In genomic region chr3L:680258-680657, dm6 we compare ENCODE assay signal across 5 fruit fly cellular contexts.
TF ChIP-seq lines count a peak whose summit lies in the region.

Gene CG17129 (minus strand): TSS chr3L:680326.

- TF ChIP-seq CTCF in whole organism, embryonic (GFP tag; optimal IDR thresholded peaks at IDR 0.05; lab: Kevin White, UChicago): peak; percentile 12

TF ChIP-seq in whole organism, adult, 20 proteins besides CTCF, POLR2A, EP300 and RAD21 (continues in another document):
- peak; percentile 35 for TF ChIP-seq CG5204 (GFP tag; optimal IDR thresholded peaks at IDR 0.05; lab: Kevin White, UChicago)
- peak; percentile 39 for TF ChIP-seq CG1620 (GFP tag; optimal IDR thresholded peaks at IDR 0.05; lab: Kevin White, UChicago)
- no peak for TF ChIP-seq tj (GFP tag; optimal IDR thresholded peaks at IDR 0.05; lab: Kevin White, UChicago)
- no peak for TF ChIP-seq cic (GFP tag; optimal IDR thresholded peaks at IDR 0.05; lab: Kevin White, UChicago)
- TF ChIP-seq kay (GFP tag; lab: Kevin White, UChicago; ENCODE audit: borderline replicate concordance): no peak
- no peak for TF ChIP-seq Clk (GFP tag; optimal IDR thresholded peaks at IDR 0.05; lab: Kevin White, UChicago)
- peak; percentile 19 for TF ChIP-seq CG12768 (GFP tag; optimal IDR thresholded peaks at IDR 0.05; lab: Kevin White, UChicago)
- TF ChIP-seq bab1 (GFP tag; optimal IDR thresholded peaks at IDR 0.05; lab: Kevin White, UChicago): peak; percentile 48
- TF ChIP-seq CG7101 (tag; optimal IDR thresholded peaks at IDR 0.05; lab: Kevin White, UChicago): peak; percentile 42
- TF ChIP-seq cnc (optimal IDR thresholded peaks at IDR 0.05; lab: Kevin White, UChicago): no peak
- no peak for TF ChIP-seq CG33017 (tag; optimal IDR thresholded peaks at IDR 0.05; lab: Kevin White, UChicago)
- TF ChIP-seq CG11617 (GFP tag; optimal IDR thresholded peaks at IDR 0.05; lab: Kevin White, UChicago): peak; percentile 15
- TF ChIP-seq Hr96 (GFP tag; optimal IDR thresholded peaks at IDR 0.05; lab: Kevin White, UChicago): peak; percentile 75
- peak; percentile 14 for TF ChIP-seq Mnt (GFP tag; optimal IDR thresholded peaks at IDR 0.05; lab: Kevin White, UChicago)
- peak; percentile 63 for TF ChIP-seq CG14711 (tag; optimal IDR thresholded peaks at IDR 0.05; lab: Kevin White, UChicago)
- peak; percentile 43 for TF ChIP-seq pad (GFP tag; optimal IDR thresholded peaks at IDR 0.05; lab: Kevin White, UChicago)
- peak; percentile 10 for TF ChIP-seq Crg-1 (GFP tag; optimal IDR thresholded peaks at IDR 0.05; lab: Kevin White, UChicago)
- peak; percentile 12 for TF ChIP-seq CG7045 (GFP tag; optimal IDR thresholded peaks at IDR 0.05; lab: Kevin White, UChicago)

TF ChIP-seq in whole organism, embryonic, 481 proteins besides CTCF, POLR2A, EP300 and RAD21 (continues in another document):
- TF ChIP-seq CkIIα-i1 (GFP tag; IDR thresholded peaks at IDR 0.05; lab: Robert Waterston, UW) (no peak), CG16863 (GFP tag; optimal IDR thresholded peaks at IDR 0.05; lab: Kevin White, UChicago) (peak; percentile 78), prd (optimal IDR thresholded peaks at IDR 0.05; lab: Kevin White, UChicago) (no peak), prd (GFP tag; IDR thresholded peaks at IDR 0.05; lab: Robert Waterston, UW) (peak; percentile 88), chn (GFP tag; optimal IDR thresholded peaks at IDR 0.05; lab: Kevin White, UChicago) (peak; percentile 73), CG43689 (GFP tag; IDR thresholded peaks at IDR 0.05; lab: Robert Waterston, UW) (no peak), B-H1 (GFP tag; IDR thresholded peaks at IDR 0.05; lab: Robert Waterston, UW) (peak; percentile 58; the same call in 2 of the 3 replicates), C15 (GFP tag; IDR thresholded peaks at IDR 0.05; lab: Robert Waterston, UW) (no peak), Hr78 (GFP tag; optimal IDR thresholded peaks at IDR 0.05; lab: Kevin White, UChicago) (no peak), CG6854 (GFP tag; optimal IDR thresholded peaks at IDR 0.05; lab: Kevin White, UChicago) (no peak), knrl (GFP tag; IDR thresholded peaks at IDR 0.05; lab: Robert Waterston, UW; ENCODE audit: partially characterized antibody) (peak; percentile 98), CG12219 (GFP tag; optimal IDR thresholded peaks at IDR 0.05; lab: Kevin White, UChicago) (peak; percentile 34), CG2199 (GFP tag; IDR thresholded peaks at IDR 0.05; lab: Robert Waterston, UW) (peak; percentile 15; the same call in 2 of the 3 replicates), hb (GFP tag; IDR thresholded peaks at IDR 0.05; lab: Robert Waterston, UW; ENCODE audit: partially characterized antibody) (peak; percentile 91), CG7357 (GFP tag; IDR thresholded peaks at IDR 0.05; lab: Robert Waterston, UW) (0 out of 3 replicates have a peak, but pooled peaks have one; percentile 41), Vsx1 (GFP tag; optimal IDR thresholded peaks at IDR 0.05; lab: Kevin White, UChicago) (no peak), MBD-R2 (GFP tag; IDR thresholded peaks at IDR 0.05; lab: Robert Waterston, UW) (peak; percentile 78), Poxn (GFP tag; IDR thresholded peaks at IDR 0.05; lab: Robert Waterston, UW) (no peak)

TF ChIP-seq in whole organism, prepupa, 60 proteins besides CTCF, POLR2A, EP300 and RAD21 (continues in another document):
- TF ChIP-seq CG10669 (GFP tag; optimal IDR thresholded peaks at IDR 0.05; lab: Kevin White, UChicago) (peak; percentile 1), CG1621 (tag; optimal IDR thresholded peaks at IDR 0.05; lab: Kevin White, UChicago) (no peak), CG9139 (GFP tag; optimal IDR thresholded peaks at IDR 0.05; lab: Kevin White, UChicago) (no peak), Sox14 (GFP tag; optimal IDR thresholded peaks at IDR 0.05; lab: Kevin White, UChicago) (peak; percentile 31), fd85E (GFP tag; optimal IDR thresholded peaks at IDR 0.05; lab: Kevin White, UChicago) (no peak), CG6276 (GFP tag; optimal IDR thresholded peaks at IDR 0.05; lab: Kevin White, UChicago) (peak; percentile 74), CG15336 (GFP tag; IDR thresholded peaks at IDR 0.05; lab: Robert Waterston, UW) (no peak), CG8632 (GFP tag; optimal IDR thresholded peaks at IDR 0.05; lab: Kevin White, UChicago) (no peak), topi (GFP tag; optimal IDR thresholded peaks at IDR 0.05; lab: Kevin White, UChicago) (peak; percentile 54), CG6854 (GFP tag; optimal IDR thresholded peaks at IDR 0.05; lab: Kevin White, UChicago) (no peak), OdsH (GFP tag; optimal IDR thresholded peaks at IDR 0.05; lab: Kevin White, UChicago) (peak; percentile 37), fd59A (GFP tag; optimal IDR thresholded peaks at IDR 0.05; lab: Kevin White, UChicago) (no peak), acj6 (GFP tag; optimal IDR thresholded peaks at IDR 0.05; lab: Kevin White, UChicago) (peak; percentile 42), fkh (GFP tag; optimal IDR thresholded peaks at IDR 0.05; lab: Kevin White, UChicago) (peak; percentile 78), Gug (GFP tag; IDR thresholded peaks at IDR 0.05; lab: Robert Waterston, UW) (no peak), net (GFP tag; optimal IDR thresholded peaks at IDR 0.05; lab: Kevin White, UChicago) (no peak), spab (GFP tag; optimal IDR thresholded peaks at IDR 0.05; lab: Kevin White, UChicago) (no peak), cyc (GFP tag; optimal IDR thresholded peaks at IDR 0.05; lab: Kevin White, UChicago) (peak; percentile 71), CG6792 (GFP tag; optimal IDR thresholded peaks at IDR 0.05; lab: Kevin White, UChicago) (no peak), Ets21C (GFP tag; optimal IDR thresholded peaks at IDR 0.05; lab: Kevin White, UChicago) (peak; percentile 53)

TF ChIP-seq in whole organism, pupa, 21 proteins besides CTCF, POLR2A, EP300 and RAD21:
- peak; percentile 36 for TF ChIP-seq CG8301 (tag; optimal IDR thresholded peaks at IDR 0.05; lab: Kevin White, UChicago)
- TF ChIP-seq Snoo (tag; optimal IDR thresholded peaks at IDR 0.05; lab: Kevin White, UChicago): no peak
- TF ChIP-seq CG34367 (tag; optimal IDR thresholded peaks at IDR 0.05; lab: Kevin White, UChicago): no peak
- peak; percentile 40; the same call in 1 of the 3 replicates for TF ChIP-seq fd96Ca (GFP tag; IDR thresholded peaks at IDR 0.05; lab: Robert Waterston, UW)
- TF ChIP-seq D1 (tag; optimal IDR thresholded peaks at IDR 0.05; lab: Kevin White, UChicago): no peak
- TF ChIP-seq EcR (GFP tag; optimal IDR thresholded peaks at IDR 0.05; lab: Kevin White, UChicago): no peak
- no peak; the same call in 2 of the 3 replicates for TF ChIP-seq CG4496 (GFP tag; IDR thresholded peaks at IDR 0.05; lab: Robert Waterston, UW)
- TF ChIP-seq rn (GFP tag; IDR thresholded peaks at IDR 0.05; lab: Robert Waterston, UW): peak; percentile 34; the same call in 1 of the 2 replicates
- peak; percentile 6 for TF ChIP-seq CG14655 (GFP tag; optimal IDR thresholded peaks at IDR 0.05; lab: Kevin White, UChicago)
- peak; percentile 3 for TF ChIP-seq CG8159 (tag; optimal IDR thresholded peaks at IDR 0.05; lab: Kevin White, UChicago)
- TF ChIP-seq Ets98B (GFP tag; IDR thresholded peaks at IDR 0.05; lab: Robert Waterston, UW): peak; percentile 40; the same call in 1 of the 2 replicates
- no peak for TF ChIP-seq gl (tag; optimal IDR thresholded peaks at IDR 0.05; lab: Kevin White, UChicago)
- no peak for TF ChIP-seq CG17806 (tag; optimal IDR thresholded peaks at IDR 0.05; lab: Kevin White, UChicago)
- no peak for TF ChIP-seq CG12605 (GFP tag; IDR thresholded peaks at IDR 0.05; lab: Robert Waterston, UW)
- TF ChIP-seq CG15710 (tag; optimal IDR thresholded peaks at IDR 0.05; lab: Kevin White, UChicago): no peak
- peak; percentile 7 for TF ChIP-seq Pif1A (GFP tag; optimal IDR thresholded peaks at IDR 0.05; lab: Kevin White, UChicago)
- no peak for TF ChIP-seq CG13204 (GFP tag; optimal IDR thresholded peaks at IDR 0.05; lab: Kevin White, UChicago)
- peak; percentile 32; the same call in 1 of the 2 replicates for TF ChIP-seq CG32121 (GFP tag; IDR thresholded peaks at IDR 0.05; lab: Robert Waterston, UW)

TF ChIP-seq in whole organism, wandering third instar larva, 38 proteins besides CTCF, POLR2A, EP300 and RAD21 (continues in another document):
- TF ChIP-seq Sp1 (GFP tag; optimal IDR thresholded peaks at IDR 0.05; lab: Kevin White, UChicago): peak; percentile 66
- no peak for TF ChIP-seq lola (GFP tag; optimal IDR thresholded peaks at IDR 0.05; lab: Kevin White, UChicago)
- TF ChIP-seq fru (GFP tag; optimal IDR thresholded peaks at IDR 0.05; lab: Kevin White, UChicago): peak; percentile 71
- peak; percentile 7 for TF ChIP-seq dsf (GFP tag; optimal IDR thresholded peaks at IDR 0.05; lab: Kevin White, UChicago; ENCODE audit: borderline replicate concordance)
- peak; percentile 71 for TF ChIP-seq rgr (GFP tag; optimal IDR thresholded peaks at IDR 0.05; lab: Kevin White, UChicago)
- no peak for TF ChIP-seq Dfd (GFP tag; optimal IDR thresholded peaks at IDR 0.05; lab: Kevin White, UChicago)
- TF ChIP-seq OdsH (GFP tag; optimal IDR thresholded peaks at IDR 0.05; lab: Kevin White, UChicago): peak; percentile 56
- peak; percentile 64 for TF ChIP-seq psq (GFP tag; optimal IDR thresholded peaks at IDR 0.05; lab: Kevin White, UChicago)
- peak; percentile 42 for TF ChIP-seq CG9705 (GFP tag; optimal IDR thresholded peaks at IDR 0.05; lab: Kevin White, UChicago)
- TF ChIP-seq h (GFP tag; optimal IDR thresholded peaks at IDR 0.05; lab: Kevin White, UChicago): peak; percentile 22
- peak; percentile 11 for TF ChIP-seq GATAd (GFP tag; optimal IDR thresholded peaks at IDR 0.05; lab: Kevin White, UChicago)
- peak; percentile 74 for TF ChIP-seq ey (GFP tag; optimal IDR thresholded peaks at IDR 0.05; lab: Kevin White, UChicago)
- peak; percentile 72 for TF ChIP-seq Hnf4 (GFP tag; optimal IDR thresholded peaks at IDR 0.05; lab: Kevin White, UChicago)
- peak; percentile 68 for TF ChIP-seq sage (GFP tag; optimal IDR thresholded peaks at IDR 0.05; lab: Kevin White, UChicago)
- TF ChIP-seq Hr83 (GFP tag; optimal IDR thresholded peaks at IDR 0.05; lab: Kevin White, UChicago; ENCODE audit: poor library complexity, severe bottlenecking): peak; percentile 51
- peak; percentile 74 for TF ChIP-seq Jra (GFP tag; optimal IDR thresholded peaks at IDR 0.05; lab: Kevin White, UChicago)
- peak; percentile 71 for TF ChIP-seq HLH106 (tag; optimal IDR thresholded peaks at IDR 0.05; lab: Kevin White, UChicago)
- peak; percentile 69 for TF ChIP-seq sv (GFP tag; optimal IDR thresholded peaks at IDR 0.05; lab: Kevin White, UChicago)
- peak; percentile 18 to 75 for TF ChIP-seq foxo (GFP tag; optimal IDR thresholded peaks at IDR 0.05; lab: Kevin White, UChicago)
- TF ChIP-seq jim (GFP tag; optimal IDR thresholded peaks at IDR 0.05; lab: Kevin White, UChicago): peak; percentile 17
- no peak for TF ChIP-seq pan (optimal IDR thresholded peaks at IDR 0.05; lab: Kevin White, UChicago)
- TF ChIP-seq br (GFP tag; optimal IDR thresholded peaks at IDR 0.05; lab: Kevin White, UChicago): peak; percentile 49
- no peak for TF ChIP-seq Myc (optimal IDR thresholded peaks at IDR 0.05; lab: Kevin White, UChicago)
- no peak for TF ChIP-seq N (GFP tag; optimal IDR thresholded peaks at IDR 0.05; lab: Kevin White, UChicago)
- peak; percentile 35 for TF ChIP-seq dmrt93B (GFP tag; optimal IDR thresholded peaks at IDR 0.05; lab: Kevin White, UChicago)
- TF ChIP-seq brk (GFP tag; optimal IDR thresholded peaks at IDR 0.05; lab: Kevin White, UChicago): no peak
